Worm (Caenorhabditis elegans): Measurements from ENCODE around the gene nhr-202.

DNA sequence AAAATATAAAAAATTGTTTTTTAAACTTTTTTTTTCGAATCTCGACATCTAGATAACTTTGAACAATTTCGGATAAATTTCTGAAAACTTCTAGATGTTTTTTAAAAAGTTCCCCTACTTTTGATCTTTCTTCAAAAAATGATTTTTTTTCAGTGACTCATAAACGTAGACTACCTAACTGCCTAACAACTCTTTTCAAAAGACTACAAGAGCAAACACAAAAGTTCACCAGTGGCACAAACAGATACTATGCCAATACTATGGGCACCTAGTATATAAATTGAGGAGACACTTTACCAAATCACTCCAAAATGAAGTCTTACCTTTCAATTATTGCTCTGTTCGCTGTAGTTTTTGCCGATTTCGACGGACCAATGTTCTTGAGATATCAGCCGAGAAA is 41.3 kb downstream of the nhr-202 start, which contains the start of gene srlf-35:
- TF ChIP-seq unc-130 (tag; optimal IDR thresholded peaks at IDR 0.05) (no peak), ceh-88 (GFP tag; IDR thresholded peaks at IDR 0.05) (no peak), ztf-11 (tag; optimal IDR thresholded peaks at IDR 0.05) (no peak)
